Worm (Caenorhabditis elegans) whole organism, L1 larva: ENCODE results near the gene sars-1.

Source experiments
- C04F5.9 ChIP-seq: sonication (generic microtip); optimal IDR thresholded peaks from 2 replicates; lab custom pipeline; 2016; ENCODE audit warnings: missing genetic modification characterization, missing compliant biosample characterization
- C16A3.4 ChIP-seq: fragments of 150-350 bp; optimal IDR thresholded peaks from 2 replicates; lab custom pipeline; 2014; ENCODE audit warnings: missing biosample characterization, missing genetic modification characterization
- F16B12.6 ChIP-seq: fragments of 150-350 bp; optimal IDR thresholded peaks from 2 replicates; lab custom pipeline; 2014; ENCODE audit warnings: missing biosample characterization, missing genetic modification characterization
- aha-1 ChIP-seq: fragments of 150-350 bp; optimal IDR thresholded peaks from 2 replicates; lab custom pipeline; 2014; ENCODE audit warnings: missing biosample characterization, missing genetic modification characterization
- ceh-63 ChIP-seq: fragments of 200-800 bp; sonication (Bioruptor generic); optimal IDR thresholded peaks from 2 replicates; lab custom pipeline; 2018; ENCODE audit warnings: mild to moderate bottlenecking, missing genetic modification characterization, missing compliant biosample characterization
- ceh-82 ChIP-seq, 3 experiments: fragments of 150-350 bp in 1 of 3; sonication (generic microtip) in 2 of 3; optimal IDR thresholded peaks; 2 replicates each; lab custom pipeline; 2014 to 2017; ENCODE audit warnings: missing biosample characterization in 3 of 3, missing genetic modification characterization in 3 of 3
- ces-1 ChIP-seq: fragments of 150-350 bp; optimal IDR thresholded peaks from 2 replicates; lab custom pipeline; 2014; ENCODE audit warnings: missing biosample characterization, missing genetic modification reagents, missing genetic modification characterization
- dpl-1 ChIP-seq, 3 experiments: fragments of 150-350 bp in 2 of 3; sonication (generic microtip) in 1 of 3; optimal IDR thresholded peaks; 2 replicates each; lab custom pipeline; 2014 to 2017; ENCODE audit warnings: missing biosample characterization in 3 of 3, missing genetic modification characterization in 3 of 3, missing genetic modification reagents in 3 of 3
- efl-1 ChIP-seq, 4 experiments: fragments of 150-350 bp; optimal IDR thresholded peaks in 3 of 4; peaks in 1 of 4; 1 replicate in 1 of 4; 2 replicates in 3 of 4; lab custom pipeline; 2014; ENCODE audit warnings: missing biosample characterization in 2 of 4, missing genetic modification characterization in 2 of 4, missing genetic modification reagents in 2 of 4
- elt-2 ChIP-seq: sonication (generic microtip); optimal IDR thresholded peaks from 2 replicates; lab custom pipeline; 2016; ENCODE audit warnings: missing genetic modification characterization, mild to moderate bottlenecking, inconsistent platforms, missing compliant biosample characterization, missing genetic modification reagents
- fos-1 ChIP-seq: fragments of 150-350 bp; optimal IDR thresholded peaks from 2 replicates; lab custom pipeline; 2014; ENCODE audit warnings: missing biosample characterization, missing genetic modification characterization
- hlh-17 ChIP-seq: fragments of 200-800 bp; sonication (Bioruptor generic); optimal IDR thresholded peaks from 2 replicates; lab custom pipeline; 2018; ENCODE audit warnings: missing genetic modification characterization, mild to moderate bottlenecking, missing compliant biosample characterization, moderate library complexity, borderline replicate concordance
- jun-1 ChIP-seq: fragments of 150-350 bp; optimal IDR thresholded peaks from 2 replicates; lab custom pipeline; 2014; ENCODE audit warnings: missing biosample characterization, missing genetic modification reagents, missing genetic modification characterization
- lin-13 ChIP-seq: fragments of 150-350 bp; optimal IDR thresholded peaks from 2 replicates; lab custom pipeline; 2014; ENCODE audit warnings: missing biosample characterization, missing genetic modification reagents, missing genetic modification characterization
- lin-15B ChIP-seq: fragments of 150-350 bp; sonication (generic microtip); optimal IDR thresholded peaks from 3 replicates; lab custom pipeline; 2014; ENCODE audit warnings: missing biosample characterization, missing genetic modification characterization
- lin-35 ChIP-seq, 2 experiments: fragments of 150-350 bp; optimal IDR thresholded peaks; 2 replicates each; lab custom pipeline; 2014; ENCODE audit warnings: missing biosample characterization in 2 of 2, missing genetic modification characterization in 2 of 2, missing genetic modification reagents in 2 of 2
- lir-3 ChIP-seq: sonication (generic microtip); optimal IDR thresholded peaks from 2 replicates; lab custom pipeline; 2016; ENCODE audit warnings: mild to moderate bottlenecking, missing genetic modification characterization, moderate library complexity, missing compliant biosample characterization; ENCODE audit not compliant: poor library complexity
- lsy-2 ChIP-seq, 2 experiments: fragments of 150-350 bp; optimal IDR thresholded peaks; 2 replicates each; lab custom pipeline; 2014; ENCODE audit warnings: missing biosample characterization in 2 of 2, missing genetic modification characterization in 2 of 2
- mdl-1 ChIP-seq, 2 experiments: fragments of 150-350 bp; optimal IDR thresholded peaks; 2 replicates each; lab custom pipeline; 2014 to 2017; ENCODE audit warnings: missing biosample characterization in 2 of 2, missing genetic modification characterization in 2 of 2, inconsistent platforms in 1 of 2
- mep-1 ChIP-seq: fragments of 150-350 bp; optimal IDR thresholded peaks from 2 replicates; lab custom pipeline; 2014; ENCODE audit warnings: missing biosample characterization, missing genetic modification characterization
- nhr-47 ChIP-seq: sonication (generic microtip); optimal IDR thresholded peaks from 2 replicates; lab custom pipeline; 2016; ENCODE audit warnings: mild to moderate bottlenecking, missing genetic modification characterization, moderate library complexity, missing compliant biosample characterization
- nhr-71 ChIP-seq: sonication (generic microtip); optimal IDR thresholded peaks from 2 replicates; lab custom pipeline; 2016; ENCODE audit warnings: mild to moderate bottlenecking, missing genetic modification characterization, moderate library complexity, missing compliant biosample characterization
- pag-3 ChIP-seq: sonication (generic microtip); optimal IDR thresholded peaks from 2 replicates; lab custom pipeline; 2017; ENCODE audit warnings: missing genetic modification characterization, mild to moderate bottlenecking, missing compliant biosample characterization, antibody characterized with exemption, borderline replicate concordance; ENCODE audit not compliant: insufficient read depth
- skn-1 ChIP-seq: fragments of 150-350 bp; optimal IDR thresholded peaks from 2 replicates; lab custom pipeline; 2014; ENCODE audit warnings: missing biosample characterization, missing genetic modification characterization
- snu-23 ChIP-seq: sonication (generic microtip); optimal IDR thresholded peaks from 2 replicates; lab custom pipeline; 2016; ENCODE audit warnings: missing genetic modification characterization, missing compliant biosample characterization
- sptf-1 ChIP-seq: fragments of 150-350 bp; optimal IDR thresholded peaks from 2 replicates; lab custom pipeline; 2014; ENCODE audit warnings: missing biosample characterization, missing genetic modification characterization
- sup-37 ChIP-seq: fragments of 200-800 bp; sonication (Bioruptor generic); optimal IDR thresholded peaks from 2 replicates; lab custom pipeline; 2018; ENCODE audit warnings: mild to moderate bottlenecking, missing genetic modification characterization, missing compliant biosample characterization
- tlp-1 ChIP-seq: fragments of 150-350 bp; optimal IDR thresholded peaks from 2 replicates; lab custom pipeline; 2014; ENCODE audit warnings: missing biosample characterization, missing genetic modification characterization
- unc-86 ChIP-seq: sonication (generic microtip); optimal IDR thresholded peaks from 2 replicates; lab custom pipeline; 2016; ENCODE audit warnings: missing genetic modification characterization, missing compliant biosample characterization
- vab-15 ChIP-seq: sonication (generic microtip); optimal IDR thresholded peaks from 2 replicates; lab custom pipeline; 2017; ENCODE audit warnings: missing genotype, mild to moderate bottlenecking, missing genetic modification characterization, missing compliant biosample characterization
- zag-1 ChIP-seq: fragments of 150-350 bp; optimal IDR thresholded peaks from 2 replicates; lab custom pipeline; 2014; ENCODE audit warnings: missing biosample characterization, missing genetic modification characterization
- ztf-4 ChIP-seq: fragments of 150-350 bp; optimal IDR thresholded peaks from 2 replicates; lab custom pipeline; 2014; ENCODE audit warnings: missing biosample characterization, missing genetic modification characterization

The sars-1 gene

DNA sequence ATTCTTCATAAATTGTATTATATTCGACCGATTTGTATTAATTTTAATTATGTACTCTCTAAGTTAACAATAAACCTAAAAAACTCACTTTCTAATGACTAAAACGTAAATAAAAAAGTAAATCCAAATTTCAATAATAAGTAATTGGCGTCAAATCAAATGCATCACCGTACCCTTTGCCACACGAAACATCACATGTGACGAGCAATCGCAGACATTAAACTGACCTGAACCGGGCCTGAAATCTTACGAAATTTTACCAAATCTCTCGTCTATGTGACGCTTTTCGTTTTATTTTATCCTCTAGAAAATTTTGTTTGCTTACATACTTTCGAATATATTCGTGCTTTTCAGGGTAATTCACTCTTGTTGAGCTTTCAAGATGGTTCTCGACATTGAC is at the start of gene sars-1, which contains the start of gene C47E12.2:
TSS of gene sars-1 (plus strand) at position 355 of the 400 bp plus-strand sequence.
TSS of gene C47E12.2 (minus strand) at position 131 of the 400 bp plus-strand sequence.
- peak in 1 of 2 experiments; percentile 12 for TF ChIP-seq mdl-1 (tag; optimal IDR thresholded peaks at IDR 0.05; lab: Kevin White, UChicago)
- TF ChIP-seq skn-1 = peak; percentile 82
- peak; percentile 31 to 47 for TF ChIP-seq lin-35 (GFP tag; optimal IDR thresholded peaks at IDR 0.05; lab: Kevin White, UChicago)
- peak in 1 of 3 experiments; percentile 24 for TF ChIP-seq ceh-82 (tag; optimal IDR thresholded peaks at IDR 0.05; lab: Kevin White, UChicago)
- TF ChIP-seq lsy-2 (tag; optimal IDR thresholded peaks at IDR 0.05; lab: Kevin White, UChicago) = peak; percentile 81 to 96
- TF ChIP-seq unc-86 (tag; lab: Kevin White, UChicago) = no peak
- TF ChIP-seq dpl-1 (GFP tag; optimal IDR thresholded peaks at IDR 0.05; lab: Kevin White, UChicago) = peak in 2 of 3 experiments; percentile 11 to 46
- TF ChIP-seq nhr-47 (tag; lab: Kevin White, UChicago) = peak; percentile 22
- peak; percentile 9 for TF ChIP-seq nhr-71
- peak; percentile 87 for TF ChIP-seq F16B12.6
- no peak for TF ChIP-seq C16A3.4
- TF ChIP-seq efl-1 (optimal IDR thresholded peaks at IDR 0.05; lab: Kevin White, UChicago) = peak; percentile 37 to 44
- TF ChIP-seq efl-1 (GFP tag; optimal IDR thresholded peaks at IDR 0.05 in 1 of 2; lab: Kevin White, UChicago) = peak; percentile 27 to 94
- no peak for TF ChIP-seq ces-1
- TF ChIP-seq snu-23 (GFP tag; lab: Kevin White, UChicago) = peak; percentile 37
- peak; percentile 20 for TF ChIP-seq lin-15B (tag; lab: Kevin White, UChicago)
- TF ChIP-seq zag-1 = no peak

DNA sequence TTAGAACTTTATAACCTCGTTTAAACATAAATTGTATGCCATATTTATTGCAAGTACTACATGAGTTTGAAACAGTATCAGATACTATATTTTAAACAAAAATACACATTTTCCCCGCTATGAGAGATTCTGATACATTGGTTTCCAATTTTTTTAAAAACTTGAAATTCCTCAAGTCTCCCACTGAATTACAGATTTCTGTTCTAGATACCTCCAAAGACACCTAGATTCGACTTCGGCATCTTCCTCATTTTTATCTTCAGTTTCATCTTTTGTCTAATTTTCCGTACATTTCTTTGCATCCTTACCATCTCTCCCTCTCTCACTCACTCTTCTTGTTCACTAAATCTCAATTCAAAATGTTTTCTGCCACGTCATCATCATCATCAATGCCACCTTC is 39.6 kb upstream of the sars-1 start, which contains the start of gene T13H10.2:
TSS of gene T13H10.2 (plus strand) at position 301 of the 400 bp plus-strand sequence.
- TF ChIP-seq ces-1 (no peak), F16B12.6 (no peak), fos-1 (no peak), snu-23 (GFP tag; lab: Kevin White, UChicago) (no peak), sptf-1 (tag; lab: Kevin White, UChicago) (no peak), lin-13 (no peak), mep-1 (no peak), aha-1 (tag; lab: Kevin White, UChicago) (no peak), elt-2 (tag; lab: Kevin White, UChicago) (no peak), skn-1 (no peak)

DNA sequence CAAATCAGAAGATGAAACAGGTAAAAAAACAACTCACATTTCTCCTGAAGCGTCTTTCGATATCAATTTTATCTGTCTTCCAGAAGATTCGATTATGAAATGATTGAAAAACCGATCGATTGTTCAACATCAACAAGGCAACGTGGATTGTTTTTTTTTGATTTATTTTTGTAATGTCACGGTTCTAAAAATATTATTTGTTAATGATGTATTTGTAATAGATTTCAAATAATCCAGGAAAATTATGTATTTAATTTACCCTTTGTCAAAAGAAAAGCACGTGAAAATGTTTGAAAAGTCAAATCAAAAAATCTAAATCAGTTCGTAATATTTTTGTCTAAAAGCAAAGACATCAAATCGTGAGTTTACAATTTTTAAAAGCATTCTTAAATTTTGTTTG is 34.4 kb upstream of the sars-1 start, which contains the start of the genes kin-5 and C47E12.11:
TSS of gene kin-5 (minus strand) at position 101 of the 400 bp plus-strand sequence.
TSS of gene C47E12.11 (plus strand) at position 320 of the 400 bp plus-strand sequence.
- no peak for TF ChIP-seq sup-37 (GFP tag; lab: Kevin White, UChicago)
- TF ChIP-seq nhr-47 (tag; lab: Kevin White, UChicago) = no peak
- TF ChIP-seq pag-3 (tag; lab: Kevin White, UChicago) = no peak
- no peak for TF ChIP-seq hlh-17 (GFP tag; lab: Kevin White, UChicago)
- no peak for TF ChIP-seq ceh-63 (GFP tag; lab: Kevin White, UChicago)
- no peak for TF ChIP-seq tlp-1

DNA sequence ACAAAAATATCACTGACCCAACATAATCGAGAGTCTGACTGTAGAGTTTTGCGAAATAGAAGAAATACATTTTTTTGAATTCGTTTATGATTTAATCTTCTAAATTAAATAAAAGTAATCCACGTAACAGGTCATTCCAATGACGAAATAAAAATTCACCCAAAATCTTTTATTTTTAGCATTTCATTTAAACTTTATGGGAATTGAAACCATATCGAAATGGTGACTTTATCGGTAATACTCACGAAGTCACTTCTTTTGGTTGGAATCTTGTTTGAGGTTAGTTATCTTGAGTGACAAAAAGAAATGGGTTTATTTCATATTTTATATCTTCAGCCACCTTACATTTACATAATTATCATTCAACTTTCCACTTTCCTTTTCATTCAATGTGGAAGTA is 30.9 kb upstream of the sars-1 start, which contains the start of the genes C47E12.12 and C47E12.10:
TSS of gene C47E12.12 (minus strand) at position 101 of the 400 bp plus-strand sequence.
TSS of gene C47E12.10 (plus strand) at position 172 of the 400 bp plus-strand sequence.
- no peak for TF ChIP-seq lir-3 (tag; lab: Kevin White, UChicago)
- TF ChIP-seq C04F5.9 (tag; lab: Kevin White, UChicago) = no peak
- TF ChIP-seq vab-15 (tag; lab: Kevin White, UChicago) = no peak
- TF ChIP-seq hlh-17 (GFP tag; lab: Kevin White, UChicago) = no peak

DNA sequence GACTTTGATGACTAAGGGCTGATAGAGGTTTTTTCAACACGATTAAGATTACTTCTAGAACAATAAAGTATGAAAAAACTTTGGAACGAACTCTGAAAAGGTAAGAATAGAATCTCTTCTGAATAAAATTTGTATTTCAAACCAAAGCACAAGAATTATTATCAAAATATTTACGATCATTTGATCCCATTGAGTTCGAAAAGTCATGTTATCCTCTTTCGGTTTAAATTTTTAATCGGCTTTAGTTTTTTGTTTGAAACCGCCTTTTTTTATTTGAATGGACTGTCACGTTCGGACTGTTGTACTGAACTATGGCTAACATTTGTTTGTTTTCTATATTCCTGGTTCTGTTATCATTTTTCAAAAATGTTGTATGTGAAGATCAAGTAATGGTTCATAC is 29.1 kb upstream of the sars-1 start, which contains the start of gene C47E12.9:
TSS of gene C47E12.9 (plus strand) at position 301 of the 400 bp plus-strand sequence.
- TF ChIP-seq C04F5.9 (tag; lab: Kevin White, UChicago) (no peak), jun-1 (tag; lab: Kevin White, UChicago) (no peak), ztf-4 (no peak)
